Fruit fly (Drosophila melanogaster) whole organism, embryonic: ENCODE data around the gene CG5928.

Experiments
- Antp ChIP-seq: fragments of 200-800 bp; sonication (Bioruptor generic); optimal IDR thresholded peaks from 3 replicates; lab custom pipeline; 2016; ENCODE audit warnings: missing biosample characterization, missing genetic modification characterization
- BEAF-32 ChIP-seq: fragments of 200-800 bp; sonication (Bioruptor generic); optimal IDR thresholded peaks from 3 replicates; lab custom pipeline; 2017; ENCODE audit warnings: missing biosample characterization, missing genetic modification characterization, mild to moderate bottlenecking, moderate library complexity, missing genetic modification reagents
- Bgb ChIP-seq: fragments of 200-800 bp; sonication (Bioruptor generic); IDR thresholded peaks from 2 replicates; pipeline ENCODE4 v1.3.6; 2022; ENCODE audit warnings: missing biosample characterization, missing genetic modification characterization; ENCODE audit not compliant: partially characterized antibody
- Blimp-1 ChIP-seq: fragments of 200-800 bp; sonication (Bioruptor generic); optimal IDR thresholded peaks from 3 replicates; lab custom pipeline; 2018; ENCODE audit warnings: missing biosample characterization, missing genetic modification characterization, mild to moderate bottlenecking, moderate library complexity, missing genetic modification reagents
- CG10147 ChIP-seq: fragments of 200-800 bp; sonication (Bioruptor generic); optimal IDR thresholded peaks from 2 replicates; lab custom pipeline; 2019; ENCODE audit warnings: missing biosample characterization, mild to moderate bottlenecking, missing genetic modification characterization, moderate library complexity
- CG1024 ChIP-seq: fragments of 200-800 bp; sonication (Bioruptor generic); IDR thresholded peaks from 2 replicates; pipeline ENCODE4 v1.3.6; 2022; ENCODE audit warnings: missing biosample characterization, missing genetic modification characterization
- CG10462 ChIP-seq: fragments of 200-800 bp; sonication (Bioruptor generic); optimal IDR thresholded peaks from 2 replicates; lab custom pipeline; 2016; ENCODE audit warnings: missing biosample characterization, missing genetic modification characterization
- CG1233 ChIP-seq: fragments of 200-800 bp; sonication (Bioruptor generic); optimal IDR thresholded peaks from 4 replicates; lab custom pipeline; 2018; ENCODE audit warnings: missing biosample characterization, mild to moderate bottlenecking, missing genetic modification characterization
- CG12744 ChIP-seq: fragments of 200-800 bp; sonication (Bioruptor generic); optimal IDR thresholded peaks from 2 replicates; lab custom pipeline; 2016; ENCODE audit warnings: missing biosample characterization, missing genetic modification characterization
- CG13624 ChIP-seq: fragments of 200-800 bp; sonication (Bioruptor generic); optimal IDR thresholded peaks from 2 replicates; lab custom pipeline; 2016; ENCODE audit warnings: missing biosample characterization, missing genetic modification characterization
- CG15011 ChIP-seq: fragments of 200-800 bp; sonication (Bioruptor generic); optimal IDR thresholded peaks from 3 replicates; lab custom pipeline; 2018; ENCODE audit warnings: missing biosample characterization, mild to moderate bottlenecking, missing genetic modification characterization
- CG15601 ChIP-seq: fragments of 200-800 bp; sonication (Bioruptor generic); optimal IDR thresholded peaks from 3 replicates; lab custom pipeline; 2019; ENCODE audit warnings: missing biosample characterization, mild to moderate bottlenecking, missing genetic modification characterization, moderate library complexity
- CG16815 ChIP-seq: fragments of 200-800 bp; sonication (Bioruptor generic); optimal IDR thresholded peaks from 3 replicates; lab custom pipeline; 2017; ENCODE audit warnings: missing biosample characterization, mild to moderate bottlenecking, missing genetic modification characterization
- CG17385 ChIP-seq: fragments of 200-800 bp; sonication (Bioruptor generic); optimal IDR thresholded peaks from 3 replicates; lab custom pipeline; 2018; ENCODE audit warnings: missing biosample characterization, mild to moderate bottlenecking, missing genetic modification characterization
- CG17612 ChIP-seq: fragments of 200-800 bp; sonication (Bioruptor generic); IDR thresholded peaks from 2 replicates; pipeline ENCODE4 v1.3.6; 2022; ENCODE audit warnings: missing biosample characterization, missing genetic modification characterization
- CG33557 ChIP-seq: fragments of 200-800 bp; sonication (Bioruptor generic); optimal IDR thresholded peaks from 2 replicates; lab custom pipeline; 2019; ENCODE audit warnings: missing biosample characterization, mild to moderate bottlenecking, missing genetic modification characterization, moderate library complexity
- CG34376 ChIP-seq: fragments of 200-800 bp; sonication (Bioruptor generic); optimal IDR thresholded peaks from 2 replicates; lab custom pipeline; 2018; ENCODE audit warnings: missing biosample characterization, mild to moderate bottlenecking, missing genetic modification characterization
- CG3995 ChIP-seq: fragments of 200-800 bp; sonication (Bioruptor generic); optimal IDR thresholded peaks from 3 replicates; lab custom pipeline; 2016; ENCODE audit warnings: missing biosample characterization, missing genetic modification characterization
- CG4282 ChIP-seq: fragments of 200-800 bp; sonication (Bioruptor generic); optimal IDR thresholded peaks from 2 replicates; lab custom pipeline; 2016; ENCODE audit warnings: missing biosample characterization, missing genetic modification characterization
- CG4424 ChIP-seq: fragments of 200-800 bp; sonication (Bioruptor generic); optimal IDR thresholded peaks from 3 replicates; lab custom pipeline; 2016; ENCODE audit warnings: missing biosample characterization, missing genetic modification characterization
- CG6813 ChIP-seq: fragments of 200-800 bp; sonication (Bioruptor generic); optimal IDR thresholded peaks from 2 replicates; lab custom pipeline; 2017; ENCODE audit warnings: missing biosample characterization, missing genetic modification characterization, mild to moderate bottlenecking, moderate library complexity, missing genetic modification reagents
- D19B ChIP-seq: fragments of 200-800 bp; sonication (Bioruptor generic); optimal IDR thresholded peaks from 2 replicates; lab custom pipeline; 2017; ENCODE audit warnings: missing biosample characterization, mild to moderate bottlenecking, missing genetic modification characterization
- HLH54F ChIP-seq: fragments of 200-800 bp; sonication (Bioruptor generic); optimal IDR thresholded peaks from 3 replicates; lab custom pipeline; 2016; ENCODE audit warnings: missing biosample characterization, missing genetic modification characterization
- Hr3 ChIP-seq: fragments of 200-800 bp; sonication (Bioruptor generic); optimal IDR thresholded peaks from 3 replicates; lab custom pipeline; 2016; ENCODE audit warnings: missing biosample characterization, missing genetic modification characterization
- Lpt ChIP-seq: fragments of >200 bp; optimal IDR thresholded peaks from 2 replicates; lab custom pipeline; 2018; ENCODE audit warnings: missing biosample characterization, missing genetic modification characterization
- MESR4 ChIP-seq: fragments of 200-800 bp; sonication (Bioruptor generic); optimal IDR thresholded peaks from 2 replicates; lab custom pipeline; 2018; ENCODE audit warnings: missing biosample characterization, mild to moderate bottlenecking, missing genetic modification characterization, moderate library complexity
- Nf-YA ChIP-seq: fragments of 200-800 bp; sonication (Bioruptor generic); IDR thresholded peaks from 2 replicates; pipeline ENCODE4 v1.3.6; 2022; ENCODE audit warnings: missing biosample characterization, missing genetic modification characterization
- Ptx1 ChIP-seq: fragments of 200-800 bp; sonication (Bioruptor generic); IDR thresholded peaks from 2 replicates; pipeline ENCODE4 v1.3.6; 2022; ENCODE audit warnings: missing biosample characterization, missing genetic modification characterization
- ato ChIP-seq: fragments of 200-800 bp; sonication (Bioruptor generic); IDR thresholded peaks from 2 replicates; pipeline ENCODE4 v1.3.6; 2022; ENCODE audit warnings: missing biosample characterization, missing genetic modification characterization; ENCODE audit not compliant: partially characterized antibody
- bigmax ChIP-seq: fragments of 200-800 bp; sonication (Bioruptor generic); optimal IDR thresholded peaks from 2 replicates; lab custom pipeline; 2018; ENCODE audit warnings: missing biosample characterization, mild to moderate bottlenecking, missing genetic modification characterization
- bowl ChIP-seq: fragments of 200-800 bp; sonication (Bioruptor generic); IDR thresholded peaks from 2 replicates; pipeline ENCODE4 v1.3.6; 2022; ENCODE audit warnings: missing biosample characterization, missing genetic modification characterization
- cato ChIP-seq: fragments of 200-800 bp; sonication (Bioruptor generic); optimal IDR thresholded peaks from 2 replicates; lab custom pipeline; 2016; ENCODE audit warnings: missing biosample characterization, missing genetic modification characterization, borderline replicate concordance
- dati ChIP-seq: fragments of 200-800 bp; sonication (Bioruptor generic); IDR thresholded peaks from 2 replicates; pipeline ENCODE4 v1.3.6; 2022; ENCODE audit warnings: missing biosample characterization, missing genetic modification characterization
- esg ChIP-seq: fragments of 200-800 bp; sonication (Bioruptor generic); conservative IDR thresholded peaks from 2 replicates; pipeline ENCODE4 v1.3.6; 2022; ENCODE audit warnings: missing biosample characterization, missing genetic modification characterization
- gcm ChIP-seq: fragments of 200-800 bp; sonication (Bioruptor generic); optimal IDR thresholded peaks from 2 replicates; lab custom pipeline; 2019; ENCODE audit warnings: missing biosample characterization, mild to moderate bottlenecking, missing genetic modification characterization, moderate library complexity
- gcm2 ChIP-seq: fragments of 200-800 bp; sonication (Bioruptor generic); optimal IDR thresholded peaks from 2 replicates; lab custom pipeline; 2016; ENCODE audit warnings: missing biosample characterization, missing genetic modification characterization
- gem ChIP-seq: fragments of 200-800 bp; sonication (Bioruptor generic); optimal IDR thresholded peaks from 2 replicates; lab custom pipeline; 2019; ENCODE audit warnings: missing biosample characterization, mild to moderate bottlenecking, missing genetic modification characterization, moderate library complexity
- gsb ChIP-seq: fragments of 200-800 bp; sonication (Bioruptor generic); IDR thresholded peaks from 2 replicates; pipeline ENCODE4 v1.3.6; 2022; ENCODE audit warnings: missing biosample characterization, missing genetic modification characterization
- hb ChIP-seq: fragments of 200-800 bp; sonication (Bioruptor generic); IDR thresholded peaks from 3 replicates; pipeline ENCODE4 v1.3.6; 2022; ENCODE audit warnings: missing biosample characterization, missing genetic modification characterization; ENCODE audit not compliant: partially characterized antibody
- ind ChIP-seq: fragments of 200-800 bp; sonication (Bioruptor generic); optimal IDR thresholded peaks from 3 replicates; lab custom pipeline; 2016; ENCODE audit warnings: missing biosample characterization, missing genetic modification characterization
- insv ChIP-seq, 2 experiments: fragments of 200-800 bp; sonication (Bioruptor generic); optimal IDR thresholded peaks; 3 replicates each; lab custom pipeline; 2016 to 2018; ENCODE audit warnings: missing biosample characterization in 2 of 2, missing genetic modification characterization in 2 of 2
- kay ChIP-seq: fragments of 200-800 bp; sonication (Bioruptor generic); optimal IDR thresholded peaks from 2 replicates; lab custom pipeline; 2016; ENCODE audit warnings: missing biosample characterization, missing genetic modification characterization
- ken ChIP-seq: fragments of 200-800 bp; sonication (Bioruptor generic); IDR thresholded peaks from 3 replicates; pipeline ENCODE4 v1.3.6; 2022; ENCODE audit warnings: missing biosample characterization, missing genetic modification characterization
- onecut ChIP-seq: fragments of 200-800 bp; sonication (Bioruptor generic); IDR thresholded peaks from 2 replicates; pipeline ENCODE4 v1.3.6; 2022; ENCODE audit warnings: missing biosample characterization, missing genetic modification characterization
- pros ChIP-seq: fragments of 200-800 bp; sonication (Bioruptor generic); optimal IDR thresholded peaks from 3 replicates; lab custom pipeline; 2019; ENCODE audit warnings: missing biosample characterization, mild to moderate bottlenecking, missing genetic modification characterization, moderate library complexity
- pzg ChIP-seq: fragments of 200-800 bp; sonication (Bioruptor generic); optimal IDR thresholded peaks from 3 replicates; lab custom pipeline; 2018; ENCODE audit warnings: missing biosample characterization, mild to moderate bottlenecking, missing genetic modification characterization, moderate library complexity
- sens ChIP-seq: fragments of 200-800 bp; sonication (Bioruptor generic); peaks from one replicate; lab custom pipeline; 2016; ENCODE audit warnings: missing biosample characterization, missing genetic modification characterization
- seq ChIP-seq: fragments of 200-800 bp; sonication (Bioruptor generic); IDR thresholded peaks from 2 replicates; pipeline ENCODE4 v1.3.6; 2022; ENCODE audit warnings: missing biosample characterization, missing genetic modification characterization
- sug ChIP-seq: fragments of 200-800 bp; optimal IDR thresholded peaks from 2 replicates; lab custom pipeline; 2019; ENCODE audit warnings: missing biosample characterization, mild to moderate bottlenecking, missing genetic modification characterization, moderate library complexity
- tna ChIP-seq: fragments of 200-800 bp; sonication (Bioruptor generic); IDR thresholded peaks from 2 replicates; pipeline ENCODE4 v1.3.6; 2022; ENCODE audit warnings: missing biosample characterization, missing genetic modification characterization; ENCODE audit not compliant: partially characterized antibody
- ttk ChIP-seq: fragments of 200-800 bp; sonication (Bioruptor generic); IDR thresholded peaks from 2 replicates; pipeline ENCODE4 v2.1.2; 2022; ENCODE audit warnings: missing biosample characterization, missing genetic modification characterization

The CG5928 gene

DNA sequence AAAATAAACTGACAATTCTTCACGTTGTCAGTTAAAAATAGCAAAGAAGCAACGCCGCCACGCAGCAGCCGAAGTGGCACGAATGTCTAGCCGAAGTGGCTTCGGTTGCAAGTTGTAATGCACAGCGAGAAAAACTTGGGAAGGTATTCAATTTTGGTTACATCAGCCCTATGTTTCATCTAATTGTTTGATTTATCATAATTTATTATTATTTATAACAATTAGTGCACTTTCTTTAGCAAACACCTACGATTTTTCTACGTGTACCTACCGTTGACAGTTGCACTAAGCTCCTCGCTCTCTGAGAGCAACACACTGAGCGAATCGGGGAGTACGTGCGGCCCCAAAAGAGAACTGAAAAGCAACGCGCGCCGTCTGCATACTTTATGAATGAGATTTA is 7.1 kb downstream of the CG5928 start, which contains the start of gene Tsp5D (continued):
- TF ChIP-seq CG6813 (GFP tag; lab: Kevin White, UChicago), result peak; percentile 87
- TF ChIP-seq CG15601 (tag; lab: Kevin White, UChicago), result peak; percentile 90
- no peak for TF ChIP-seq CG3995 (GFP tag; lab: Kevin White, UChicago)
- TF ChIP-seq D19B (GFP tag; lab: Kevin White, UChicago), result peak; percentile 56
- peak; percentile 23 for TF ChIP-seq MESR4 (GFP tag; lab: Kevin White, UChicago)
- TF ChIP-seq Nf-YA, result peak; percentile 93
- no peak for TF ChIP-seq CG34376 (GFP tag; lab: Kevin White, UChicago)
- peak; percentile 61 for TF ChIP-seq CG16815 (GFP tag; lab: Kevin White, UChicago)
- TF ChIP-seq sug (tag; lab: Kevin White, UChicago), result peak; percentile 67
- TF ChIP-seq seq (GFP tag; lab: Robert Waterston, UW), result peak; percentile 94
- no peak for TF ChIP-seq BEAF-32 (GFP tag; lab: Kevin White, UChicago)
- peak; percentile 91 for TF ChIP-seq CG17385 (GFP tag; lab: Kevin White, UChicago)
- TF ChIP-seq ttk (GFP tag; lab: Robert Waterston, UW), result peak; percentile 97
- TF ChIP-seq gcm, result peak; percentile 84
- peak in 1 of 2 experiments; percentile 7 for TF ChIP-seq insv (GFP tag; optimal IDR thresholded peaks at IDR 0.05; lab: Kevin White, UChicago)
- TF ChIP-seq ken (GFP tag; lab: Robert Waterston, UW), result peak; percentile 95
- TF ChIP-seq tna, result no peak
- TF ChIP-seq Antp (GFP tag; lab: Kevin White, UChicago), result peak; percentile 36
- TF ChIP-seq gem (tag; lab: Kevin White, UChicago), result peak; percentile 95
- TF ChIP-seq Bgb (GFP tag; lab: Robert Waterston, UW), result no peak
- TF ChIP-seq CG17612 (GFP tag; lab: Robert Waterston, UW), result peak; percentile 77
- peak; percentile 91 for TF ChIP-seq bowl
- no peak for TF ChIP-seq gcm2 (GFP tag; lab: Kevin White, UChicago)
- peak; percentile 92 for TF ChIP-seq CG4424 (GFP tag; lab: Kevin White, UChicago)
- TF ChIP-seq CG13624 (GFP tag; lab: Kevin White, UChicago), result no peak
- no peak for TF ChIP-seq Lpt
- TF ChIP-seq gsb, result peak; percentile 74
- peak; percentile 38 for TF ChIP-seq HLH54F (GFP tag; lab: Kevin White, UChicago)
- peak; percentile 89 for TF ChIP-seq sens
- no peak for TF ChIP-seq pzg
- peak; percentile 86 for TF ChIP-seq dati (GFP tag; lab: Robert Waterston, UW)
- TF ChIP-seq CG10147 (GFP tag; lab: Kevin White, UChicago), result peak; percentile 83
- TF ChIP-seq cato, result peak; percentile 85
- TF ChIP-seq ind, result peak; percentile 93
- peak; percentile 89 for TF ChIP-seq CG1233 (GFP tag; lab: Kevin White, UChicago)
- TF ChIP-seq CG4282 (GFP tag; lab: Kevin White, UChicago), result no peak
- peak; percentile 91 for TF ChIP-seq Hr3 (GFP tag; lab: Kevin White, UChicago)
- peak; percentile 66 for TF ChIP-seq kay (GFP tag; lab: Kevin White, UChicago)
- no peak for TF ChIP-seq pros
- peak; percentile 83 for TF ChIP-seq CG10462 (GFP tag; lab: Kevin White, UChicago)
- TF ChIP-seq bigmax (GFP tag; lab: Kevin White, UChicago), result peak; percentile 44
- peak; percentile 94 for TF ChIP-seq esg (GFP tag; lab: Robert Waterston, UW)
- no peak for TF ChIP-seq ato (GFP tag; lab: Robert Waterston, UW)
- peak; percentile 47 for TF ChIP-seq CG12744 (GFP tag; lab: Kevin White, UChicago)
- peak; percentile 92 for TF ChIP-seq onecut
- no peak for TF ChIP-seq hb
- peak; percentile 95 for TF ChIP-seq Blimp-1
- TF ChIP-seq CG15011 (GFP tag; lab: Kevin White, UChicago), result peak; percentile 76
- TF ChIP-seq CG33557 (GFP tag; lab: Kevin White, UChicago), result peak; percentile 56
- TF ChIP-seq CG1024 (GFP tag; lab: Robert Waterston, UW), result peak; percentile 94
- peak; percentile 96 for TF ChIP-seq Ptx1 (GFP tag; lab: Robert Waterston, UW)
